Worm (Caenorhabditis elegans) whole organism, late embryonic: ENCODE results near the gene sre-50.

Experiments used
- ceh-14 ChIP-seq: sonication (generic microtip); optimal IDR thresholded peaks from 2 replicates; lab custom pipeline; 2016; ENCODE audit warnings: missing genotype, missing genetic modification characterization, missing compliant biosample characterization
- ceh-24 ChIP-seq: sonication (generic microtip); optimal IDR thresholded peaks from 2 replicates; lab custom pipeline; 2016; ENCODE audit warnings: mild to moderate bottlenecking, missing genetic modification characterization, missing compliant biosample characterization
- ceh-34 ChIP-seq: sonication (generic microtip); optimal IDR thresholded peaks from 2 replicates; lab custom pipeline; 2016; ENCODE audit warnings: mild to moderate bottlenecking, missing genetic modification characterization, missing compliant biosample characterization
- dmd-4 ChIP-seq: sonication (generic microtip); optimal IDR thresholded peaks from 2 replicates; lab custom pipeline; 2016; ENCODE audit warnings: borderline replicate concordance, missing genetic modification characterization, missing compliant biosample characterization
- dve-1 ChIP-seq: sonication (generic microtip); optimal IDR thresholded peaks from 2 replicates; lab custom pipeline; 2017; ENCODE audit warnings: antibody characterized with exemption, mild to moderate bottlenecking, missing genetic modification characterization, missing compliant biosample characterization
- elt-4 ChIP-seq: sonication (generic microtip); optimal IDR thresholded peaks from 2 replicates; lab custom pipeline; 2016; ENCODE audit warnings: missing genetic modification characterization, missing compliant biosample characterization
- eyg-1 ChIP-seq: sonication (generic microtip); optimal IDR thresholded peaks from 2 replicates; lab custom pipeline; 2016; ENCODE audit warnings: missing genotype, missing genetic modification characterization, missing compliant biosample characterization
- lin-11 ChIP-seq: fragments of 200-800 bp; sonication (Bioruptor generic); optimal IDR thresholded peaks from 2 replicates; lab custom pipeline; 2018; ENCODE audit warnings: mild to moderate bottlenecking, missing genetic modification characterization, missing compliant biosample characterization
- pat-9 ChIP-seq: fragments of 200-800 bp; sonication (Bioruptor generic); optimal IDR thresholded peaks from 2 replicates; lab custom pipeline; 2018; ENCODE audit warnings: mild to moderate bottlenecking, missing genetic modification characterization, moderate library complexity, missing compliant biosample characterization
- pqm-1 ChIP-seq: sonication (generic microtip); optimal IDR thresholded peaks from 2 replicates; lab custom pipeline; 2016; ENCODE audit warnings: missing genetic modification characterization, missing compliant biosample characterization
- ttx-3 ChIP-seq: sonication (generic microtip); optimal IDR thresholded peaks from 2 replicates; lab custom pipeline; 2016; ENCODE audit warnings: missing genetic modification reagents, missing genetic modification characterization, missing compliant biosample characterization
- unc-55 ChIP-seq: sonication (generic microtip); optimal IDR thresholded peaks from 2 replicates; lab custom pipeline; 2017; ENCODE audit warnings: missing biosample characterization, missing genetic modification reagents, missing genetic modification characterization

Gene sre-50

ce11 chrII:12353104-12353503 lies 49.8 kb downstream of the sre-50 start:
- TF ChIP-seq elt-4 (tag; lab: Kevin White, UChicago) (no peak), dmd-4 (tag; lab: Kevin White, UChicago) (no peak), ceh-24 (tag; lab: Kevin White, UChicago) (no peak), ttx-3 (tag; lab: Kevin White, UChicago) (no peak), pat-9 (tag; lab: Kevin White, UChicago) (no peak), lin-11 (no peak), eyg-1 (no peak), ceh-14 (tag; lab: Kevin White, UChicago) (no peak), unc-55 (GFP tag; lab: Kevin White, UChicago) (no peak), ceh-34 (no peak), dve-1 (no peak), pqm-1 (tag; lab: Kevin White, UChicago) (no peak)

DNA sequence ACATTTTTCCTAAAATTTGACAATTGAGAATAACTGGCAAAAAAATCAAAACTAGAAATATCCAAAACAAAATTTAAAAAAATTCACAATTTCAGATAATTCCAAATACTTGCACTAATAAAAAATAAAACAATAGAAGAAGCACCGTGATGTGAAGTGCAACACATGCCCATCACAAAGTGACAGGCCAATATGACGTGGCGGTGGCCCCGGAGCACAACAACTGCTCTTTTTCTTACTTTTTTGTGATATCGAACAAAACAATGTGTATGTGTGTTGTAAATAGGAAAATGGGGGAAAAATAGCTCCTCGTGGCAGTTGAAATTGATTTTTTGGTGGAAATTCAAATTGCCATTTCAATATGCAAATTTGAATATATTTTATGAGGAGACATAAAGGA lies 50.5 kb downstream of the sre-50 start:
- TF ChIP-seq dmd-4 (tag; lab: Kevin White, UChicago): no peak
- peak; percentile 96 for TF ChIP-seq unc-55 (GFP tag; lab: Kevin White, UChicago)
